Worm (Caenorhabditis elegans): ENCODE results near the gene nhr-115.

- TF ChIP-seq flt-1 (GFP tag; IDR thresholded peaks at IDR 0.05) (no peak), hnd-1 (tag; optimal IDR thresholded peaks at IDR 0.05) (no peak), hmg-4 (GFP tag; optimal IDR thresholded peaks at IDR 0.05) (no peak), ceh-13 (GFP tag; optimal IDR thresholded peaks at IDR 0.05) (no peak), ceh-36 (tag; optimal IDR thresholded peaks at IDR 0.05) (no peak)
Observed at ce11 chrV:2250126-2250590, 42.2 kb upstream of the nhr-115 start, which contains the start of gene cyp-33C7.
